Worm (Caenorhabditis elegans) whole organism, L4 larva: ENCODE results near the gene ckr-2.
A peak's percentile ranks its signal among the peaks of the same experiment; 100 is the strongest.

ENCODE experiments used
- aha-1 ChIP-seq: fragments of 150-350 bp; peaks from one replicate; lab custom pipeline; 2014; ENCODE audit warnings: missing biosample characterization, missing genetic modification characterization
- dpl-1 ChIP-seq: fragments of 150-350 bp; optimal IDR thresholded peaks from 2 replicates; lab custom pipeline; 2014; ENCODE audit warnings: missing biosample characterization, missing genetic modification reagents, missing genetic modification characterization
- hlh-30 ChIP-seq: sonication (generic microtip); optimal IDR thresholded peaks from 2 replicates; lab custom pipeline; 2017; ENCODE audit warnings: antibody characterized with exemption, mild to moderate bottlenecking, missing genetic modification characterization, missing compliant biosample characterization; ENCODE audit not compliant: insufficient read depth

Gene ckr-2

DNA sequence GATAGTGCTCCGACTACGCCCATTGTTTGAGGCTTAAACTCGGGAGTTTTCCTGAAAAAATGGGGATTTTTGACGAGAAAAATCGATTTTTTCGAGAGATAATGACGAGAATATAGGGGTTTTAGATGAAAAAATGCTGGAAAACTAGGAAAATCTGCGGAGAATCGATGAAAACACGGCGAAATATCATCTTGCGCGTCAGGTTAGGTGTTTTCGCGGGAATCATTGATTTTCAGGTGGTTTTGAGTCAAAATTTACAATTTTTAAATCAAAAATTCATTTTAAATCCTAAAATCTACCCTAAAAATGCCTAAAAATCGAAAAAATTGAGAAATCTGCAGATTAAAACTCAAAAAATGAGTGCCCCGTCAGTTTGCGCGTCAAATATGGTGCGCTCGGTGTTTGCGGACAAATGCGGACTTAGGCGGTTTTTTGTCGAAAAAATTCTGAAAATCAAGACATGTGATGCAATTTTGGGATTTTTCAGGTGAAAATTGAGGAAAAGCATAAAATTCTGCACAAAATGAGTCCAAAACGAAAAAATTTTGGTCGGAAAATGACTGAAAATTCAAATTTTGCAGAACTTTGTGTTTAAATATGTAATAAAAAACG, 59.4 kb downstream of the ckr-2 start, which contains the start of gene mboa-6:
TSS of gene mboa-6 (minus strand) at position 51 of the 612 bp plus-strand sequence.
- TF ChIP-seq aha-1 (tag; lab: Kevin White, UChicago) = peak; percentile 52
- no peak for TF ChIP-seq hlh-30 (tag; lab: Kevin White, UChicago)
- TF ChIP-seq dpl-1 (GFP tag; lab: Kevin White, UChicago) = peak; percentile 32
